Worm (Caenorhabditis elegans): ENCODE results near the gene str-170.

DNA sequence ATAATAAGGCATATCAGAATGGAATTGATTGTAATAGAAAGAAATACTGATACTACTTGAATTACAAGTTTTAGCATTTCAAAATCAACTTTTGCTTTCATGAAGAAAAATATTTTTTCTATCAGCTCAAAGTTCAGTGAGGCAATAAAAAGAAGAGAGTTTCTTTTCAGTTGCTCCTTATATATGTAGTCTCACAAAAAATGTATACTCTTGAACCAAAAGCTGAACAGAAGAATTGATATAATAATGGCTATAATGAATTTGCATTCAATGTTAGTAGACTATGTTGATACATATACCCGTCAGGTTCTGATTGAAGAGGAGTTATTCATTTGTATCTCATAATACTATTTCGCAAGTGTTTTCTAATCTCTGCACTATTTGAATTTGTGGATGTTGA is 2.6 kb upstream of the str-170 start, which contains the start of gene str-174:
- TF ChIP-seq scrt-1 (GFP tag; IDR thresholded peaks at IDR 0.05), result no peak
- TF ChIP-seq ama-1 (optimal IDR thresholded peaks at IDR 0.05), result no peak
- no peak for TF ChIP-seq hmbx-1 (tag; optimal IDR thresholded peaks at IDR 0.05)
- no peak for TF ChIP-seq flt-1 (GFP tag; IDR thresholded peaks at IDR 0.05)
- TF ChIP-seq F13C5.2 (tag; optimal IDR thresholded peaks at IDR 0.05), result no peak
- no peak for TF ChIP-seq hnd-1 (tag; optimal IDR thresholded peaks at IDR 0.05)
- no peak for TF ChIP-seq sea-1 (GFP tag; conservative IDR thresholded peaks at IDR 0.05)
- no peak for TF ChIP-seq pes-1 (GFP tag; IDR thresholded peaks at IDR 0.05)

Measured in whole organism, early embryonic.